Worm (Caenorhabditis elegans) whole organism, L1 larva: Measurements from ENCODE around the gene C32H11.4.

ENCODE experiments used
- aha-1 ChIP-seq: fragments of 150-350 bp; optimal IDR thresholded peaks from 2 replicates; lab custom pipeline; 2014; ENCODE audit warnings: missing biosample characterization, missing genetic modification characterization
- ama-1 ChIP-seq: fragments of 150-350 bp; optimal IDR thresholded peaks from 2 replicates; lab custom pipeline; 2014
- blmp-1 ChIP-seq: fragments of 150-350 bp; optimal IDR thresholded peaks from 2 replicates; lab custom pipeline; 2014; ENCODE audit warnings: missing biosample characterization, missing genetic modification characterization
- dpl-1 ChIP-seq, 3 experiments: fragments of 150-350 bp in 2 of 3; sonication (generic microtip) in 1 of 3; optimal IDR thresholded peaks; 2 replicates each; lab custom pipeline; 2014 to 2017; ENCODE audit warnings: missing biosample characterization in 3 of 3, missing genetic modification characterization in 3 of 3, missing genetic modification reagents in 3 of 3
- isw-1 ChIP-seq: fragments of 200-800 bp; sonication (Bioruptor generic); IDR thresholded peaks from 2 replicates; pipeline ENCODE4 v1.3.6; 2022; ENCODE audit warnings: missing genetic modification characterization, missing compliant biosample characterization
- nhr-12 ChIP-seq: sonication (generic microtip); optimal IDR thresholded peaks from 2 replicates; lab custom pipeline; 2017; ENCODE audit warnings: missing biosample characterization, missing genetic modification characterization
- nhr-76 ChIP-seq: sonication (generic microtip); optimal IDR thresholded peaks from 2 replicates; lab custom pipeline; 2017; ENCODE audit warnings: missing biosample characterization, missing genetic modification characterization
- nhr-84 ChIP-seq: sonication (generic microtip); optimal IDR thresholded peaks from 2 replicates; lab custom pipeline; 2017; ENCODE audit warnings: missing biosample characterization, missing genetic modification characterization
- rnt-1 ChIP-seq: sonication (generic microtip); optimal IDR thresholded peaks from 2 replicates; lab custom pipeline; 2016; ENCODE audit warnings: mild to moderate bottlenecking, missing genetic modification characterization, moderate library complexity, missing compliant biosample characterization

- TF ChIP-seq isw-1 (GFP tag; lab: Robert Waterston, UW) (no peak), blmp-1 (tag; lab: Kevin White, UChicago) (no peak), rnt-1 (no peak), aha-1 (tag; lab: Kevin White, UChicago) (no peak), nhr-12 (no peak), nhr-76 (tag; lab: Kevin White, UChicago) (no peak), ama-1 (lab: Kevin White, UChicago) (no peak), dpl-1 (GFP tag; optimal IDR thresholded peaks at IDR 0.05; lab: Kevin White, UChicago) (no peak), nhr-84 (tag; lab: Kevin White, UChicago) (no peak)
Observed at ce11 chrIV:12890445-12890844, 30.6 kb upstream of the C32H11.4 start, which contains the start of gene K08D8.6.
